Fruit fly (Drosophila melanogaster): ENCODE data around the gene fray.

fray gene

dm6 chr3R:18585259-18585858, 12.5 kb downstream of the fray start (continued):
- no peak for TF ChIP-seq klu (GFP tag; IDR thresholded peaks at IDR 0.05)
- no peak for TF ChIP-seq knrl (GFP tag; IDR thresholded peaks at IDR 0.05; ENCODE audit: partially characterized antibody)
- no peak for TF ChIP-seq CG16813 (GFP tag; IDR thresholded peaks at IDR 0.05; ENCODE audit: partially characterized antibody)
- TF ChIP-seq CG2678 (tag; optimal IDR thresholded peaks at IDR 0.05), result no peak
- no peak for TF ChIP-seq Optix (GFP tag; IDR thresholded peaks at IDR 0.05)
- TF ChIP-seq fd64A (GFP tag; optimal IDR thresholded peaks at IDR 0.05), result peak; percentile 11
- TF ChIP-seq ranshi (GFP tag; IDR thresholded peaks at IDR 0.05), result no peak; the same call in 1 of the 2 replicates
- no peak for TF ChIP-seq ham (GFP tag; IDR thresholded peaks at IDR 0.05)
- no peak for TF ChIP-seq CG12299 (tag; optimal IDR thresholded peaks at IDR 0.05)
- no peak for TF ChIP-seq org-1 (GFP tag; optimal IDR thresholded peaks at IDR 0.05)
- no peak for TF ChIP-seq CG14965 (GFP tag; optimal IDR thresholded peaks at IDR 0.05; ENCODE audit: borderline replicate concordance)
- no peak for TF ChIP-seq Kr (GFP tag; optimal IDR thresholded peaks at IDR 0.05)
- no peak for TF ChIP-seq gcm (GFP tag; optimal IDR thresholded peaks at IDR 0.05)
- TF ChIP-seq CG6765 (GFP tag; optimal IDR thresholded peaks at IDR 0.05), result no peak
- TF ChIP-seq CG31388 (GFP tag; optimal IDR thresholded peaks at IDR 0.05), result no peak
- TF ChIP-seq sqz (GFP tag; optimal IDR thresholded peaks at IDR 0.05), result peak; percentile 88
- no peak for TF ChIP-seq vfl (GFP tag; optimal IDR thresholded peaks at IDR 0.05)
- TF ChIP-seq CG12744 (GFP tag; optimal IDR thresholded peaks at IDR 0.05), result no peak
- 0 out of 3 replicates have a peak, but pooled peaks have one; percentile 51 for TF ChIP-seq CG11456 (GFP tag; IDR thresholded peaks at IDR 0.05)
- no peak for TF ChIP-seq CG8089 (GFP tag; optimal IDR thresholded peaks at IDR 0.05)
- TF ChIP-seq Atf6 (GFP tag; IDR thresholded peaks at IDR 0.05), result 0 out of 2 replicates have a peak, but pooled peaks have one; percentile 24
- TF ChIP-seq btn (GFP tag; optimal IDR thresholded peaks at IDR 0.05), result no peak
- TF ChIP-seq gce (GFP tag; IDR thresholded peaks at IDR 0.05), result 0 out of 3 replicates have a peak, but pooled peaks have one; percentile 41
- TF ChIP-seq Taf1 (GFP tag; IDR thresholded peaks at IDR 0.05), result no peak
- no peak for TF ChIP-seq CG6854 (GFP tag; optimal IDR thresholded peaks at IDR 0.05)
- TF ChIP-seq pb (GFP tag; optimal IDR thresholded peaks at IDR 0.05), result no peak
- no peak for TF ChIP-seq Eip74EF (GFP tag; optimal IDR thresholded peaks at IDR 0.05)
- no peak for TF ChIP-seq CG12769 (tag; optimal IDR thresholded peaks at IDR 0.05)
- no peak for TF ChIP-seq Dip3 (GFP tag; optimal IDR thresholded peaks at IDR 0.05)
- TF ChIP-seq CG6654 (GFP tag; optimal IDR thresholded peaks at IDR 0.05), result no peak
- TF ChIP-seq hth (optimal IDR thresholded peaks at IDR 0.05), result no peak
- no peak for TF ChIP-seq disco-r (GFP tag; optimal IDR thresholded peaks at IDR 0.05)
- no peak for TF ChIP-seq CG13775 (GFP tag; optimal IDR thresholded peaks at IDR 0.05)
- TF ChIP-seq bcd (GFP tag; optimal IDR thresholded peaks at IDR 0.05), result no peak
- TF ChIP-seq pita (GFP tag; optimal IDR thresholded peaks at IDR 0.05), result no peak
- no peak for TF ChIP-seq Bdp1 (GFP tag; optimal IDR thresholded peaks at IDR 0.05)
- peak; percentile 13 for TF ChIP-seq CG17359 (tag; optimal IDR thresholded peaks at IDR 0.05)
- no peak for TF ChIP-seq CoRest (tag; optimal IDR thresholded peaks at IDR 0.05)
- no peak for TF ChIP-seq wor (GFP tag; IDR thresholded peaks at IDR 0.05)
- TF ChIP-seq Lim3 (GFP tag; IDR thresholded peaks at IDR 0.05), result no peak
- no peak for TF ChIP-seq HLH3B (GFP tag; IDR thresholded peaks at IDR 0.05)
- no peak for TF ChIP-seq CG3407 (GFP tag; optimal IDR thresholded peaks at IDR 0.05)
- TF ChIP-seq B-H2 (GFP tag; optimal IDR thresholded peaks at IDR 0.05), result no peak
- no peak for TF ChIP-seq Dad (GFP tag; optimal IDR thresholded peaks at IDR 0.05)
- TF ChIP-seq sna (GFP tag; IDR thresholded peaks at IDR 0.05; ENCODE audit: partially characterized antibody), result peak; percentile 53; the same call in 1 of the 2 replicates
- no peak for TF ChIP-seq CG1792 (GFP tag; optimal IDR thresholded peaks at IDR 0.05)
- TF ChIP-seq repo (GFP tag; optimal IDR thresholded peaks at IDR 0.05), result no peak
- peak; percentile 19 for TF ChIP-seq hkb (optimal IDR thresholded peaks at IDR 0.05)
- no peak for TF ChIP-seq hkb (GFP tag; IDR thresholded peaks at IDR 0.05)
- TF ChIP-seq fru (optimal IDR thresholded peaks at IDR 0.05), result no peak
- no peak for TF ChIP-seq maf-S (GFP tag; optimal IDR thresholded peaks at IDR 0.05)
- no peak for TF ChIP-seq ems (GFP tag; optimal IDR thresholded peaks at IDR 0.05)
